Fruit fly (Drosophila melanogaster) whole organism, embryonic: Measurements from ENCODE around the gene CG10337.

ENCODE experiments used
- CG11560 ChIP-seq: fragments of 200-800 bp; sonication (Bioruptor generic); IDR thresholded peaks from 3 replicates; pipeline ENCODE4 v1.3.6; 2022; ENCODE audit warnings: missing biosample characterization, missing genetic modification characterization
- CG2129 ChIP-seq: fragments of 200-800 bp; sonication (Bioruptor generic); IDR thresholded peaks from 2 replicates; pipeline ENCODE4 v1.3.6; 2022; ENCODE audit warnings: missing biosample characterization, missing genetic modification characterization; ENCODE audit not compliant: partially characterized antibody
- CG3407 ChIP-seq: fragments of 200-800 bp; sonication (Bioruptor generic); optimal IDR thresholded peaks from 2 replicates; lab custom pipeline; 2018; ENCODE audit warnings: missing biosample characterization, mild to moderate bottlenecking, missing genetic modification characterization
- CG4854 ChIP-seq: fragments of 200-800 bp; sonication (Bioruptor generic); optimal IDR thresholded peaks from 2 replicates; lab custom pipeline; 2016; ENCODE audit warnings: missing biosample characterization, missing genetic modification characterization, inconsistent platforms
- D ChIP-seq, 2 experiments: fragments of 200-800 bp in 1 of 2; fragments of >200 bp in 1 of 2; sonication (Bioruptor generic) in 1 of 2; optimal IDR thresholded peaks; 2 replicates in 1 of 2; 3 replicates in 1 of 2; lab custom pipeline; 2017; ENCODE audit warnings: mild to moderate bottlenecking in 1 of 2, missing biosample characterization in 1 of 2, missing genetic modification characterization in 1 of 2, missing genetic modification reagents in 1 of 2
- Oaz ChIP-seq: fragments of 200-800 bp; sonication (Bioruptor generic); IDR thresholded peaks from 2 replicates; pipeline ENCODE4 v1.3.6; 2022; ENCODE audit warnings: missing biosample characterization, missing genetic modification characterization

dm6 chr2L:19594102-19594501 lies 47.3 kb upstream of the CG10337 start:
- no peak for TF ChIP-seq Oaz (GFP tag; lab: Robert Waterston, UW)
- TF ChIP-seq CG3407 (GFP tag; lab: Kevin White, UChicago), result no peak
- no peak for TF ChIP-seq CG11560
- no peak for TF ChIP-seq CG4854 (GFP tag; lab: Kevin White, UChicago)
- TF ChIP-seq CG2129 (GFP tag; lab: Robert Waterston, UW), result no peak
- no peak for TF ChIP-seq D (optimal IDR thresholded peaks at IDR 0.05; lab: Kevin White, UChicago)
- no peak for TF ChIP-seq D (GFP tag; optimal IDR thresholded peaks at IDR 0.05; lab: Kevin White, UChicago)
